Worm (Caenorhabditis elegans): ENCODE data around the gene nucb-1.

Gene nucb-1

DNA sequence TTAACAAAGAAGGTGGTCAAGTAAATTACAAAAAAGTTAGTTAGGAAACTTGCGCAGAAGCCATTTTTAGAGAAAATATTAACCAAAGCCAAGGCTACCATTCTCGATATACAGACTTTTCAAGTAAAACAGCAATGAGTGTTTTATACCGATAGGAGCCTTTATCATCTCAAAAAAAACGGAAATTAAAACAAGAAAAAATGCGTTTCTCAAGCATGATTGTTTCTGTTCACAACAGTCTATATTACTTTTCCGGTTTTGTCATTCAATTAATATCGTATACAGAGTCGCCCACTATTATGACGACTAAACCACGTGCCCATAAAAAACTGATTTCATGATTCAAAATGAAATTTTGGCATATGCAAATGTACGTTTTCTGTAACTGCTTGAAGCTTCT, 43.4 kb downstream of the nucb-1 start, which contains the start of gene str-74:
str-74 (minus strand) TSS at position 101 of the 400 bp plus-strand sequence.
- TF ChIP-seq aha-1 (tag; optimal IDR thresholded peaks at IDR 0.05) (no peak), ets-5 (GFP tag; IDR thresholded peaks at IDR 0.05) (no peak), fkh-10 (GFP tag; optimal IDR thresholded peaks at IDR 0.05) (no peak), skn-1 (tag; optimal IDR thresholded peaks at IDR 0.05) (no peak), mdl-1 (tag; optimal IDR thresholded peaks at IDR 0.05) (no peak), xbp-1 (tag; optimal IDR thresholded peaks at IDR 0.05) (no peak), egl-13 (tag; optimal IDR thresholded peaks at IDR 0.05) (no peak), C16A3.4 (tag; optimal IDR thresholded peaks at IDR 0.05) (no peak), nhr-12 (tag; optimal IDR thresholded peaks at IDR 0.05) (no peak), isw-1 (GFP tag; IDR thresholded peaks at IDR 0.05) (no peak), ama-1 (optimal IDR thresholded peaks at IDR 0.05) (no peak), jun-1 (tag; optimal IDR thresholded peaks at IDR 0.05) (no peak), nhr-77 (tag; optimal IDR thresholded peaks at IDR 0.05) (no peak), ztf-4 (tag; optimal IDR thresholded peaks at IDR 0.05) (no peak)

DNA sequence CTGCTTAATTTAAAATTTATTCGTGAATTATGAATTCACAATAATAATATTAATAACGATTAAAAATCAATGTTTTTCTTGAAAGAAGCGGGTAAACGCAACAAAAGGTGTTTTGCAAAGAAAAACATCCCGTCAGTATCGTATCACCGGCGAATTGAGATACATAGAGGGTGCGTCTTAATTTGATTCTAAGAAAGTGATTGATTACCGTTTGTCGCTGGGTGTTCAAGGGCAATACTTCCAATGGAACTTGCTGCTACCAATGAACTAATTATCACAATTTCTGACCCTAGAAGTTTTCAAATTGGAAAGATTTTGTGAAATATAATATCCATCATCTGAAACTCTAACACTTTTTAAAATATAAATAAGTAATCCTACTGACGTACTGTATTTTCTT, 48.1 kb downstream of the nucb-1 start:
- TF ChIP-seq blmp-1 (tag; optimal IDR thresholded peaks at IDR 0.05) (peak; percentile 91), elt-3 (tag; optimal IDR thresholded peaks at IDR 0.05) (peak in 2 of 6 experiments; percentile 1 to 80), nhr-237 (tag; optimal IDR thresholded peaks at IDR 0.05) (no peak), nhr-20 (tag; optimal IDR thresholded peaks at IDR 0.05) (peak; percentile 5), nhr-85 (tag) (peak; percentile 88), fkh-10 (GFP tag; optimal IDR thresholded peaks at IDR 0.05) (no peak), lin-14 (GFP tag; optimal IDR thresholded peaks at IDR 0.05) (peak; percentile 62)

DNA sequence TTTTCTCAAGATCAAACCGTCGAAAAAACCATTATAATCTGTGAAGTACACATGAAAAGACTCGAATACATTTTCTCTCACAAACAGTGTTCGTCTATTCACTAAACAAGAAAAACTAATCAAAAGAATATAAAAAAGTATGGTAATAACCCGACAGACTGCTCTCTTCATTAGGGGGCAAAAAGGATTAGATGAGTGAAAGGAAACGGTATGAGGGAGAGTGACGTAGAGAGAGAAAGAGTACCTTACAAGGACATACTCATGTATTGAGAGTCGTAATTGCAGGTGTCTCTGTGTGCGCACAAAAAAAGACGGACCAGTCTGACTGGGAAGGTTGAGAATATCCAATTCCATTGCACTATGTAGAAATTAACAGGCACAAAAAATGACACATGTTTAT, 52.2 kb downstream of the nucb-1 start:
- TF ChIP-seq isw-1 (GFP tag; IDR thresholded peaks at IDR 0.05): no peak
- TF ChIP-seq egl-13 (tag; optimal IDR thresholded peaks at IDR 0.05): no peak
- TF ChIP-seq swsn-7 (tag; optimal IDR thresholded peaks at IDR 0.05): no peak
- TF ChIP-seq blmp-1 (tag; optimal IDR thresholded peaks at IDR 0.05): peak; percentile 54
